Fruit fly (Drosophila melanogaster) whole organism, embryonic: ENCODE measurements around the gene CG32437.

Experiments
- Antp ChIP-seq: fragments of 200-800 bp; sonication (Bioruptor generic); optimal IDR thresholded peaks from 3 replicates; lab custom pipeline; 2016; ENCODE audit warnings: missing biosample characterization, missing genetic modification characterization
- CG11723 ChIP-seq: fragments of 200-800 bp; sonication (Bioruptor generic); optimal IDR thresholded peaks from 2 replicates; lab custom pipeline; 2017; ENCODE audit warnings: missing biosample characterization, mild to moderate bottlenecking, missing genetic modification characterization
- CG17829 ChIP-seq: fragments of 200-800 bp; optimal IDR thresholded peaks from 2 replicates; lab custom pipeline; 2019; ENCODE audit warnings: missing biosample characterization, mild to moderate bottlenecking, missing genetic modification characterization, moderate library complexity
- CG31365 ChIP-seq: fragments of 200-800 bp; sonication (Bioruptor generic); optimal IDR thresholded peaks from 2 replicates; lab custom pipeline; 2018; ENCODE audit warnings: missing biosample characterization, mild to moderate bottlenecking, missing genetic modification characterization
- CG32532 ChIP-seq: fragments of 200-800 bp; sonication (Bioruptor generic); IDR thresholded peaks from 2 replicates; pipeline ENCODE4 v1.3.6; 2022; ENCODE audit warnings: missing biosample characterization, missing genetic modification characterization
- CG33557 ChIP-seq: fragments of 200-800 bp; sonication (Bioruptor generic); optimal IDR thresholded peaks from 2 replicates; lab custom pipeline; 2019; ENCODE audit warnings: missing biosample characterization, mild to moderate bottlenecking, missing genetic modification characterization, moderate library complexity
- CG3407 ChIP-seq: fragments of 200-800 bp; sonication (Bioruptor generic); optimal IDR thresholded peaks from 2 replicates; lab custom pipeline; 2018; ENCODE audit warnings: missing biosample characterization, mild to moderate bottlenecking, missing genetic modification characterization
- CG34224 ChIP-seq: fragments of 200-800 bp; sonication (Bioruptor generic); IDR thresholded peaks from 3 replicates; pipeline ENCODE4 v1.3.6; 2022; ENCODE audit warnings: missing biosample characterization, missing genetic modification characterization; ENCODE audit not compliant: partially characterized antibody
- CG5180 ChIP-seq: fragments of 200-800 bp; sonication (Bioruptor generic); optimal IDR thresholded peaks from 3 replicates; lab custom pipeline; 2017; ENCODE audit warnings: missing biosample characterization, missing genetic modification characterization, mild to moderate bottlenecking, moderate library complexity, missing genetic modification reagents
- CG6683 ChIP-seq: fragments of 200-800 bp; sonication (Bioruptor generic); optimal IDR thresholded peaks from 2 replicates; lab custom pipeline; 2017; ENCODE audit warnings: missing biosample characterization, mild to moderate bottlenecking, missing genetic modification characterization, missing genetic modification reagents
- CG6813 ChIP-seq: fragments of 200-800 bp; sonication (Bioruptor generic); optimal IDR thresholded peaks from 2 replicates; lab custom pipeline; 2017; ENCODE audit warnings: missing biosample characterization, missing genetic modification characterization, mild to moderate bottlenecking, moderate library complexity, missing genetic modification reagents
- CG7786 ChIP-seq: fragments of 200-800 bp; sonication (Bioruptor generic); optimal IDR thresholded peaks from 2 replicates; lab custom pipeline; 2016; ENCODE audit warnings: missing biosample characterization, missing genetic modification characterization
- CG8290 ChIP-seq, 3 experiments: fragments of 200-800 bp; sonication (Bioruptor generic); optimal IDR thresholded peaks; 2 replicates each; lab custom pipeline; 2016 to 2019; ENCODE audit warnings: missing biosample characterization in 3 of 3, missing genetic modification characterization in 3 of 3, mild to moderate bottlenecking in 2 of 3, moderate library complexity in 1 of 3
- CG8765 ChIP-seq: fragments of 200-800 bp; sonication (Bioruptor generic); IDR thresholded peaks from 2 replicates; pipeline ENCODE4 v1.3.6; 2022; ENCODE audit warnings: missing biosample characterization, missing genetic modification characterization
- CoRest ChIP-seq: fragments of 200-800 bp; sonication (Bioruptor generic); optimal IDR thresholded peaks from 3 replicates; lab custom pipeline; 2018; ENCODE audit warnings: missing biosample characterization, mild to moderate bottlenecking, missing genetic modification characterization, moderate library complexity
- D19A ChIP-seq: fragments of 200-800 bp; optimal IDR thresholded peaks from 3 replicates; lab custom pipeline; 2019; ENCODE audit warnings: missing biosample characterization, mild to moderate bottlenecking, missing genetic modification characterization, moderate library complexity
- E2f2 ChIP-seq: fragments of 200-800 bp; sonication (Bioruptor generic); IDR thresholded peaks from 2 replicates; pipeline ENCODE4 v1.3.6; 2022; ENCODE audit warnings: missing biosample characterization, missing genetic modification characterization
- HLH4C ChIP-seq: fragments of 200-800 bp; sonication (Bioruptor generic); IDR thresholded peaks from 3 replicates; pipeline ENCODE4 v1.3.6; 2022; ENCODE audit warnings: missing biosample characterization, missing genetic modification characterization; ENCODE audit not compliant: partially characterized antibody
- HLH54F ChIP-seq: fragments of 200-800 bp; sonication (Bioruptor generic); optimal IDR thresholded peaks from 3 replicates; lab custom pipeline; 2016; ENCODE audit warnings: missing biosample characterization, missing genetic modification characterization
- Hmr ChIP-seq: fragments of 200-800 bp; sonication (Bioruptor generic); optimal IDR thresholded peaks from 3 replicates; lab custom pipeline; 2017; ENCODE audit warnings: mild to moderate bottlenecking, missing biosample characterization, missing genetic modification reagents, missing genetic modification characterization
- Mad ChIP-seq: fragments of 200-800 bp; sonication (Bioruptor generic); optimal IDR thresholded peaks from 2 replicates; lab custom pipeline; 2016; ENCODE audit warnings: missing biosample characterization, missing genetic modification characterization
- Max ChIP-seq: fragments of 200-800 bp; sonication (Bioruptor generic); optimal IDR thresholded peaks from 2 replicates; lab custom pipeline; 2016; ENCODE audit warnings: missing biosample characterization, mild to moderate bottlenecking, missing genetic modification characterization
- Mrtf ChIP-seq: fragments of 200-800 bp; sonication (Bioruptor generic); IDR thresholded peaks from 3 replicates; pipeline ENCODE4 v1.3.6; 2022; ENCODE audit warnings: missing biosample characterization, missing genetic modification characterization
- Oaz ChIP-seq: fragments of 200-800 bp; sonication (Bioruptor generic); IDR thresholded peaks from 2 replicates; pipeline ENCODE4 v1.3.6; 2022; ENCODE audit warnings: missing biosample characterization, missing genetic modification characterization
- Pdp1 ChIP-seq, 2 experiments: fragments of 200-800 bp; sonication (Bioruptor generic); optimal IDR thresholded peaks; 3 replicates each; lab custom pipeline; 2016; ENCODE audit warnings: missing biosample characterization in 2 of 2, missing genetic modification characterization in 2 of 2, mild to moderate bottlenecking in 1 of 2, moderate library complexity in 1 of 2
- Poxn ChIP-seq: fragments of 200-800 bp; sonication (Bioruptor generic); IDR thresholded peaks from 2 replicates; pipeline ENCODE4 v1.3.6; 2022; ENCODE audit warnings: missing biosample characterization, missing genetic modification characterization
- Tbp ChIP-seq: fragments of >200 bp; optimal IDR thresholded peaks from 2 replicates; lab custom pipeline; 2018; ENCODE audit warnings: missing biosample characterization, missing genetic modification characterization
- YL-1 ChIP-seq: fragments of 200-800 bp; sonication (Bioruptor generic); optimal IDR thresholded peaks from 3 replicates; lab custom pipeline; 2017; ENCODE audit warnings: missing biosample characterization, mild to moderate bottlenecking, missing genetic modification characterization
- ab ChIP-seq: fragments of 200-800 bp; sonication (Bioruptor generic); optimal IDR thresholded peaks from 2 replicates; lab custom pipeline; 2016; ENCODE audit warnings: missing biosample characterization, missing genetic modification characterization
- cad ChIP-seq: fragments of >200 bp; optimal IDR thresholded peaks from 2 replicates; lab custom pipeline; 2017; ENCODE audit warnings: missing biosample characterization, missing genetic modification characterization
- emc ChIP-seq: fragments of 200-800 bp; sonication (Bioruptor generic); optimal IDR thresholded peaks from 2 replicates; lab custom pipeline; 2016; ENCODE audit warnings: missing biosample characterization, missing genetic modification characterization
- ewg ChIP-seq: fragments of 200-800 bp; sonication (Bioruptor generic); optimal IDR thresholded peaks from 3 replicates; lab custom pipeline; 2017; ENCODE audit warnings: mild to moderate bottlenecking, missing biosample characterization, missing genetic modification reagents, missing genetic modification characterization
- fu2 ChIP-seq: fragments of 200-800 bp; sonication (Bioruptor generic); optimal IDR thresholded peaks from 2 replicates; lab custom pipeline; 2016; ENCODE audit warnings: missing biosample characterization, missing genetic modification characterization
- gro ChIP-seq: fragments of 200-800 bp; sonication (Bioruptor generic); optimal IDR thresholded peaks from 2 replicates; lab custom pipeline; 2016; ENCODE audit warnings: missing biosample characterization, missing genetic modification characterization
- hkb ChIP-seq, 2 experiments: fragments of 200-800 bp in 1 of 2; fragments of >200 bp in 1 of 2; sonication (Bioruptor generic) in 1 of 2; IDR thresholded peaks in 1 of 2; optimal IDR thresholded peaks in 1 of 2; 2 replicates each; pipeline versions ENCODE4 v1.3.6 to Lab custom; 2017 to 2022; ENCODE audit warnings: missing biosample characterization in 1 of 2, missing genetic modification characterization in 1 of 2
- insv ChIP-seq, 2 experiments: fragments of 200-800 bp; sonication (Bioruptor generic); optimal IDR thresholded peaks; 3 replicates each; lab custom pipeline; 2016 to 2018; ENCODE audit warnings: missing biosample characterization in 2 of 2, missing genetic modification characterization in 2 of 2
- lilli ChIP-seq: fragments of 200-800 bp; sonication (Bioruptor generic); optimal IDR thresholded peaks from 3 replicates; lab custom pipeline; 2016; ENCODE audit warnings: missing biosample characterization, missing genetic modification characterization
- oc ChIP-seq: fragments of 200-800 bp; sonication (Bioruptor generic); optimal IDR thresholded peaks from 2 replicates; lab custom pipeline; 2018; ENCODE audit warnings: missing biosample characterization, mild to moderate bottlenecking, missing genetic modification characterization, moderate library complexity
- onecut ChIP-seq: fragments of 200-800 bp; sonication (Bioruptor generic); IDR thresholded peaks from 2 replicates; pipeline ENCODE4 v1.3.6; 2022; ENCODE audit warnings: missing biosample characterization, missing genetic modification characterization
- pum ChIP-seq: fragments of 200-800 bp; sonication (Bioruptor generic); optimal IDR thresholded peaks from 2 replicates; lab custom pipeline; 2016; ENCODE audit warnings: missing biosample characterization, missing genetic modification characterization
- ro ChIP-seq: fragments of 200-800 bp; sonication (Bioruptor generic); IDR thresholded peaks from 2 replicates; pipeline ENCODE4 v1.3.6; 2022; ENCODE audit warnings: missing biosample characterization, missing genetic modification characterization
- so ChIP-seq: fragments of 200-800 bp; sonication (Bioruptor generic); IDR thresholded peaks from 3 replicates; pipeline ENCODE4 v1.3.6; 2022; ENCODE audit warnings: missing biosample characterization, missing genetic modification characterization
- sob ChIP-seq: fragments of 200-800 bp; sonication (Bioruptor generic); IDR thresholded peaks from 2 replicates; pipeline ENCODE4 v1.3.6; 2022; ENCODE audit warnings: missing biosample characterization, missing genetic modification characterization
- tgo ChIP-seq: fragments of 200-800 bp; sonication (Bioruptor generic); IDR thresholded peaks from 3 replicates; pipeline ENCODE4 v1.3.6; 2022; ENCODE audit warnings: missing biosample characterization, missing genetic modification characterization
- tup ChIP-seq: fragments of 200-800 bp; sonication (Bioruptor generic); optimal IDR thresholded peaks from 2 replicates; lab custom pipeline; 2016; ENCODE audit warnings: missing biosample characterization, mild to moderate bottlenecking, missing genetic modification characterization, moderate library complexity
- vnd ChIP-seq: fragments of 200-800 bp; sonication (Bioruptor generic); IDR thresholded peaks from 3 replicates; pipeline ENCODE4 v1.3.6; 2022; ENCODE audit warnings: missing biosample characterization, missing genetic modification characterization; ENCODE audit not compliant: partially characterized antibody
- vvl ChIP-seq: fragments of 200-800 bp; sonication (Bioruptor generic); IDR thresholded peaks from 2 replicates; pipeline ENCODE4 v1.3.6; 2022; ENCODE audit warnings: missing biosample characterization, missing genetic modification characterization
- zfh1 ChIP-seq: fragments of 200-800 bp; sonication (Bioruptor generic); IDR thresholded peaks from 3 replicates; pipeline ENCODE4 v1.3.6; 2022; ENCODE audit warnings: missing biosample characterization, missing genetic modification characterization

The CG32437 gene

DNA sequence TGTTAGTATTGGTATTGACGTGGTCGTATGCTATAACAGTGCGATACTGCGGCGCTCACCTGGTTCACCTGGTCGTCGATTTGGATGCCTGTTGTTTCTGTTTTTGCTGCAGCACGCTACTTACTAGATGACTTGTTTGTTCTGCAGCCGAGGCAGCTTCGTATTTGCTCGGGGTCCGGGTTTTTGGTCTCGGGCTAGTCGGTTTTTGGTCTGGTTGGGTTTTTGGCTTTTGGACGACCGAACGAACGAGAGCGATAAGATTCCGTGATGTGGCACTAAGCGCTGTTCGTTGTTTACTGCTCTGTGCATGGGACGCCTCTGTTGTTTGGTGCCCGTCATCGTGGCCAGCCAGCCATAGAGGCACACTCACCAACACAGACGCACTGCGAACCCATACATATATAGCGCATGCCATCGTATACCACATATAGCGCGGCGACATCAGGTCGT, 8.5 kb upstream of the CG32437 start, which contains the start of gene ebd2 (continued):
- TF ChIP-seq CG31365 (tag; lab: Kevin White, UChicago), result no peak
- TF ChIP-seq Antp (GFP tag; lab: Kevin White, UChicago), result no peak
- 0 out of 2 replicates have a peak, but pooled peaks have one; percentile 14 for TF ChIP-seq E2f2
- no peak for TF ChIP-seq tup (GFP tag; lab: Kevin White, UChicago)
- peak; percentile 15; the same call in 1 of the 2 replicates for TF ChIP-seq vvl (GFP tag; lab: Robert Waterston, UW)
- no peak for TF ChIP-seq vnd (GFP tag; lab: Robert Waterston, UW)
- peak; percentile 40; the same call in 1 of the 2 replicates for TF ChIP-seq sob (GFP tag; lab: Robert Waterston, UW)
- peak; percentile 54 for TF ChIP-seq CG5180 (GFP tag; lab: Kevin White, UChicago)
- TF ChIP-seq CG6813 (GFP tag; lab: Kevin White, UChicago), result peak; percentile 1
- no peak for TF ChIP-seq pum (GFP tag; lab: Kevin White, UChicago)
- TF ChIP-seq gro (GFP tag; lab: Kevin White, UChicago), result no peak
- TF ChIP-seq Mad (GFP tag; lab: Kevin White, UChicago), result no peak
- TF ChIP-seq CG17829 (tag; lab: Kevin White, UChicago), result no peak
- peak; percentile 4 for TF ChIP-seq emc (GFP tag; lab: Kevin White, UChicago)
- TF ChIP-seq CG32532 (GFP tag; lab: Robert Waterston, UW), result peak; percentile 31; the same call in 1 of the 2 replicates
- TF ChIP-seq Tbp, result no peak
- peak; percentile 17 for TF ChIP-seq CG8290 (GFP tag; optimal IDR thresholded peaks at IDR 0.05; lab: Kevin White, UChicago)
- TF ChIP-seq CG8290 (tag; optimal IDR thresholded peaks at IDR 0.05; lab: Kevin White, UChicago), result no peak
- TF ChIP-seq CG3407 (GFP tag; lab: Kevin White, UChicago), result no peak
- TF ChIP-seq Pdp1 (GFP tag; optimal IDR thresholded peaks at IDR 0.05; lab: Kevin White, UChicago), result peak in 1 of 2 experiments; percentile 71
- TF ChIP-seq Mrtf (GFP tag; lab: Robert Waterston, UW), result peak; percentile 19; the same call in 1 of the 3 replicates
- TF ChIP-seq CG33557 (GFP tag; lab: Kevin White, UChicago), result no peak
- peak; percentile 19 for TF ChIP-seq oc (tag; lab: Kevin White, UChicago)
- TF ChIP-seq CG7786 (GFP tag; lab: Kevin White, UChicago), result no peak
- TF ChIP-seq zfh1, result no peak
- no peak for TF ChIP-seq fu2 (GFP tag; lab: Kevin White, UChicago)
- TF ChIP-seq HLH4C (GFP tag; lab: Robert Waterston, UW), result no peak; the same call in 2 of the 3 replicates
- peak; percentile 1 for TF ChIP-seq CG11723 (GFP tag; lab: Kevin White, UChicago)
- no peak for TF ChIP-seq YL-1 (GFP tag; lab: Kevin White, UChicago)
- peak; percentile 3; the same call in 1 of the 2 replicates for TF ChIP-seq onecut (GFP tag; lab: Robert Waterston, UW)
- no peak for TF ChIP-seq hkb (optimal IDR thresholded peaks at IDR 0.05; lab: Kevin White, UChicago)
- TF ChIP-seq hkb (GFP tag; IDR thresholded peaks at IDR 0.05; lab: Robert Waterston, UW), result peak; percentile 6; the same call in 1 of the 2 replicates
- no peak for TF ChIP-seq Max (GFP tag; lab: Kevin White, UChicago)
- TF ChIP-seq HLH54F (GFP tag; lab: Kevin White, UChicago), result no peak
- TF ChIP-seq, all 482 proteins: peak for 90

DNA sequence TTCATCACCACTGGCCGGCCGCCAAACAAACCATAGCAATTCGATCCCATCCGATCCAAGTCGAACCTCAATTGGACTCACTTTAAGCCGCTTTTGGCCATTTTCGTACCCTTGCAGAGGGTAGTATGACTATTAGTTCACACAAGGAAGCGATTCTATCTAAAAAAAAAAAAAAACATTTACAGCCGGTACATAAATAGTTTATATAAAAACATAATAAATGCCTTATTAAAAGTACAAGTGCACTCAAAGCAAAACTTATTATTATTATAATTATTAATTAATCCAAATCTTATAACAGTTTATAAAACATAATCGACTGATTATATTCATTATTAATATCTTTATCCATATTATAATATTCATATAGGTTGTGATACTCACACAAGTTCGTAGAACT, 1.1 kb upstream of the CG32437 start, which contains the start of gene CG12971:
Gene CG12971 (minus strand): TSS at position 101 of the 400 bp plus-strand sequence.
- no peak for TF ChIP-seq lilli (GFP tag; lab: Kevin White, UChicago)
- TF ChIP-seq D19A (tag; lab: Kevin White, UChicago), result peak; percentile 33

DNA sequence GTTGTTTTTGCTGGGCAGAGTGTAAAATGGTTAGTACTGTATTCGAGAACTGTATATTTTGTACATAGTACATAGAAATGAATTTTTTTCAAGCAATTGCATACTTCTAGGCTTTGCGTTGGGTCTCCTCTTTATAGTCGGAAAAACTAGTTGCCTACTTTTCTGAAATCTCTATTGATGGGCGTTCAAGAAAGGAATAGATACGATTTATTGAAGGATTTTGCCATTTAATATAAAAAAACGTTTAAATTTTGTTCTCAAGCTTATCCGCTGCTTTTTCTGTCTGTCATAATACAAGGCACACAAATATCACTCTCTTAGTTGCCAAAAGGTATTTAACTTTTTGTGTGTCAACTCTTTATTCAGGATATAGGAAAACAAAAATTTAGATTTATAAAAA, 2.4 kb downstream of the CG32437 start, which contains the start of gene CG32440:
Gene CG32440 (plus strand): TSS at position 301 of the 400 bp plus-strand sequence.
- TF ChIP-seq Poxn, result no peak
- TF ChIP-seq so (GFP tag; lab: Robert Waterston, UW), result no peak
- TF ChIP-seq tgo (GFP tag; lab: Robert Waterston, UW), result no peak
- TF ChIP-seq Hmr (GFP tag; lab: Kevin White, UChicago), result no peak
- TF ChIP-seq cad (GFP tag; lab: Kevin White, UChicago), result no peak
- TF ChIP-seq ro (GFP tag; lab: Robert Waterston, UW), result no peak
- TF ChIP-seq insv (GFP tag; optimal IDR thresholded peaks at IDR 0.05; lab: Kevin White, UChicago), result no peak
- no peak for TF ChIP-seq Oaz
- TF ChIP-seq CG6683 (GFP tag; lab: Kevin White, UChicago), result no peak
- TF ChIP-seq ewg, result no peak
- no peak for TF ChIP-seq ab (GFP tag; lab: Kevin White, UChicago)
- no peak for TF ChIP-seq CG8765 (GFP tag; lab: Robert Waterston, UW)
- no peak for TF ChIP-seq CoRest
- no peak for TF ChIP-seq CG34224
- TF ChIP-seq CG33557 (GFP tag; lab: Kevin White, UChicago), result no peak
